Worm (Caenorhabditis elegans): ENCODE results near the gene srx-45.

- TF ChIP-seq nhr-12 (tag; optimal IDR thresholded peaks at IDR 0.05) (no peak), blmp-1 (tag; optimal IDR thresholded peaks at IDR 0.05) (no peak), elt-3 (tag; optimal IDR thresholded peaks at IDR 0.05) (no peak), elt-1 (tag; optimal IDR thresholded peaks at IDR 0.05; ENCODE audit: borderline replicate concordance, insufficient read depth) (no peak), unc-39 (tag; optimal IDR thresholded peaks at IDR 0.05) (no peak), lin-13 (tag; optimal IDR thresholded peaks at IDR 0.05) (no peak), nhr-28 (tag; optimal IDR thresholded peaks at IDR 0.05) (no peak), pha-4 (tag; optimal IDR thresholded peaks at IDR 0.05) (no peak), lin-32 (GFP tag; optimal IDR thresholded peaks at IDR 0.05) (no peak), ham-2 (GFP tag; optimal IDR thresholded peaks at IDR 0.05) (no peak), unc-62 (GFP tag; optimal IDR thresholded peaks at IDR 0.05) (no peak), drap-1 (GFP tag; optimal IDR thresholded peaks at IDR 0.05) (no peak), snpc-4 (tag; optimal IDR thresholded peaks at IDR 0.05) (no peak), ztf-11 (tag; optimal IDR thresholded peaks at IDR 0.05) (no peak)
Measured at ce11 chrIII:9337968-9338367, 31.5 kb upstream of the srx-45 start.

Data from whole organism, mixed stage, embryonic.